Fruit fly (Drosophila melanogaster) whole organism, adult: ENCODE results near the gene Ir68a.

Experiments used
- CG11617 ChIP-seq: fragments of 200-800 bp; sonication (Bioruptor generic); optimal IDR thresholded peaks from 2 replicates; lab custom pipeline; 2017; ENCODE audit warnings: mild to moderate bottlenecking, missing biosample characterization, missing genetic modification reagents, missing genetic modification characterization
- CG12768 ChIP-seq: fragments of 200-800 bp; sonication (Bioruptor generic); optimal IDR thresholded peaks from 2 replicates; lab custom pipeline; 2017; ENCODE audit warnings: missing biosample characterization, missing genetic modification characterization, mild to moderate bottlenecking, moderate library complexity, missing genetic modification reagents
- CG33017 ChIP-seq: fragments of 200-800 bp; sonication (Bioruptor generic); optimal IDR thresholded peaks from 2 replicates; lab custom pipeline; 2018; ENCODE audit warnings: missing biosample characterization, mild to moderate bottlenecking, missing genetic modification characterization, moderate library complexity
- ovo ChIP-seq: fragments of 200-800 bp; sonication (Bioruptor generic); optimal IDR thresholded peaks from 2 replicates; lab custom pipeline; 2016; ENCODE audit warnings: missing biosample characterization, missing genetic modification characterization

- TF ChIP-seq ovo (GFP tag; lab: Kevin White, UChicago) (no peak), CG12768 (GFP tag; lab: Kevin White, UChicago) (no peak), CG11617 (no peak), CG33017 (tag; lab: Kevin White, UChicago) (no peak)
These were observed 18.6 kb upstream of the Ir68a start for dm6 chr3L:11254470-11255185.
